Worm (Caenorhabditis elegans) whole organism, late embryonic: ENCODE measurements around the gene pfut-1.

Experiments used
- C38D4.7 ChIP-seq: fragments of 200-800 bp; sonication (Bioruptor generic); optimal IDR thresholded peaks from 2 replicates; lab custom pipeline; 2018; ENCODE audit warnings: mild to moderate bottlenecking, missing genetic modification characterization, moderate library complexity, missing compliant biosample characterization
- F13H6.1 ChIP-seq: sonication (generic microtip); optimal IDR thresholded peaks from 2 replicates; lab custom pipeline; 2016; ENCODE audit warnings: missing genetic modification characterization, missing compliant biosample characterization
- K02D7.2 ChIP-seq: sonication (generic microtip); optimal IDR thresholded peaks from 2 replicates; lab custom pipeline; 2017; ENCODE audit warnings: mild to moderate bottlenecking, missing genetic modification characterization, missing compliant biosample characterization
- K09A11.1 ChIP-seq: sonication (generic microtip); optimal IDR thresholded peaks from 2 replicates; lab custom pipeline; 2017; ENCODE audit warnings: antibody characterized with exemption, mild to moderate bottlenecking, missing genetic modification characterization, missing compliant biosample characterization; ENCODE audit not compliant: insufficient read depth
- T23F11.4 ChIP-seq: fragments of 200-800 bp; sonication (Bioruptor generic); optimal IDR thresholded peaks from 2 replicates; lab custom pipeline; 2018; ENCODE audit warnings: mild to moderate bottlenecking, missing genetic modification characterization, missing compliant biosample characterization
- Y22D7AL.16 ChIP-seq: sonication (generic microtip); optimal IDR thresholded peaks from 2 replicates; lab custom pipeline; 2016; ENCODE audit warnings: missing genetic modification characterization, missing compliant biosample characterization
- ahr-1 ChIP-seq: sonication (generic microtip); optimal IDR thresholded peaks from 2 replicates; lab custom pipeline; 2016; ENCODE audit warnings: missing genetic modification characterization, missing compliant biosample characterization
- ceh-14 ChIP-seq: sonication (generic microtip); optimal IDR thresholded peaks from 2 replicates; lab custom pipeline; 2016; ENCODE audit warnings: missing genotype, missing genetic modification characterization, missing compliant biosample characterization
- ceh-18 ChIP-seq: sonication (generic microtip); optimal IDR thresholded peaks from 2 replicates; lab custom pipeline; 2016; ENCODE audit warnings: missing genetic modification characterization, missing compliant biosample characterization
- ceh-19 ChIP-seq: fragments of 200-800 bp; sonication (Bioruptor generic); optimal IDR thresholded peaks from 2 replicates; lab custom pipeline; 2018; ENCODE audit warnings: mild to moderate bottlenecking, missing genetic modification characterization, missing compliant biosample characterization
- ceh-2 ChIP-seq: sonication (generic microtip); optimal IDR thresholded peaks from 2 replicates; lab custom pipeline; 2016; ENCODE audit warnings: missing genotype, missing genetic modification characterization, missing compliant biosample characterization
- ceh-22 ChIP-seq: sonication (generic microtip); optimal IDR thresholded peaks from 2 replicates; lab custom pipeline; 2017; ENCODE audit warnings: missing biosample characterization, missing genetic modification characterization
- ceh-30 ChIP-seq: fragments of 150-350 bp; optimal IDR thresholded peaks from 2 replicates; lab custom pipeline; 2014; ENCODE audit warnings: missing biosample characterization, missing genetic modification characterization
- ceh-34 ChIP-seq: sonication (generic microtip); optimal IDR thresholded peaks from 2 replicates; lab custom pipeline; 2016; ENCODE audit warnings: mild to moderate bottlenecking, missing genetic modification characterization, missing compliant biosample characterization
- ceh-45 ChIP-seq: fragments of 200-800 bp; sonication (Bioruptor generic); IDR thresholded peaks from 2 replicates; pipeline ENCODE4 v1.3.6; 2022; ENCODE audit warnings: missing genetic modification reagents, missing genetic modification characterization, missing compliant biosample characterization
- ceh-48 ChIP-seq: sonication (generic microtip); optimal IDR thresholded peaks from 2 replicates; lab custom pipeline; 2016; ENCODE audit warnings: missing genetic modification characterization, inconsistent platforms, missing compliant biosample characterization
- che-1 ChIP-seq: sonication (generic microtip); optimal IDR thresholded peaks from 2 replicates; lab custom pipeline; 2016; ENCODE audit warnings: mild to moderate bottlenecking, missing genetic modification characterization, missing compliant biosample characterization
- dve-1 ChIP-seq: sonication (generic microtip); optimal IDR thresholded peaks from 2 replicates; lab custom pipeline; 2017; ENCODE audit warnings: antibody characterized with exemption, mild to moderate bottlenecking, missing genetic modification characterization, missing compliant biosample characterization
- elt-4 ChIP-seq: sonication (generic microtip); optimal IDR thresholded peaks from 2 replicates; lab custom pipeline; 2016; ENCODE audit warnings: missing genetic modification characterization, missing compliant biosample characterization
- fax-1 ChIP-seq: sonication (generic microtip); optimal IDR thresholded peaks from 2 replicates; lab custom pipeline; 2016; ENCODE audit warnings: missing genotype, missing genetic modification characterization, missing compliant biosample characterization
- fkh-10 ChIP-seq: fragments of 150-350 bp; optimal IDR thresholded peaks from 2 replicates; lab custom pipeline; 2014; ENCODE audit warnings: missing biosample characterization, missing genetic modification reagents, missing genetic modification characterization
- fkh-6 ChIP-seq: sonication (generic microtip); optimal IDR thresholded peaks from 2 replicates; lab custom pipeline; 2016; ENCODE audit warnings: missing genetic modification characterization, missing compliant biosample characterization
- gmeb-2 ChIP-seq: sonication (generic microtip); optimal IDR thresholded peaks from 2 replicates; lab custom pipeline; 2016; ENCODE audit warnings: missing genetic modification characterization, inconsistent platforms, missing compliant biosample characterization
- hlh-13 ChIP-seq: fragments of 200-800 bp; sonication (Bioruptor generic); optimal IDR thresholded peaks from 2 replicates; lab custom pipeline; 2018; ENCODE audit warnings: mild to moderate bottlenecking, missing genetic modification characterization, missing compliant biosample characterization
- hlh-30 ChIP-seq: sonication (generic microtip); optimal IDR thresholded peaks from 2 replicates; lab custom pipeline; 2017; ENCODE audit warnings: antibody characterized with exemption, missing genetic modification characterization, missing compliant biosample characterization; ENCODE audit not compliant: insufficient read depth
- hlh-6 ChIP-seq: sonication (generic microtip); optimal IDR thresholded peaks from 2 replicates; lab custom pipeline; 2016; ENCODE audit warnings: missing genotype, missing genetic modification characterization, missing compliant biosample characterization
- hlh-8 ChIP-seq: sonication (generic microtip); optimal IDR thresholded peaks from 2 replicates; lab custom pipeline; 2016; ENCODE audit warnings: missing genotype, missing genetic modification characterization, missing compliant biosample characterization
- lim-6 ChIP-seq: sonication (generic microtip); optimal IDR thresholded peaks from 2 replicates; lab custom pipeline; 2016; ENCODE audit warnings: missing genetic modification characterization, missing compliant biosample characterization
- madf-2 ChIP-seq: sonication (generic microtip); optimal IDR thresholded peaks from 2 replicates; lab custom pipeline; 2017; ENCODE audit warnings: missing genetic modification characterization, missing compliant biosample characterization
- nfya-1 ChIP-seq: sonication (generic microtip); optimal IDR thresholded peaks from 2 replicates; lab custom pipeline; 2017; ENCODE audit warnings: missing genetic modification characterization, mild to moderate bottlenecking, missing compliant biosample characterization, antibody characterized with exemption, moderate library complexity
- npax-4 ChIP-seq: sonication (generic microtip); optimal IDR thresholded peaks from 2 replicates; lab custom pipeline; 2016; ENCODE audit warnings: missing genetic modification characterization, missing compliant biosample characterization
- pag-3 ChIP-seq: sonication (generic microtip); optimal IDR thresholded peaks from 2 replicates; lab custom pipeline; 2016; ENCODE audit warnings: missing compliant biosample characterization, missing genetic modification characterization, borderline replicate concordance
- pat-9 ChIP-seq: fragments of 200-800 bp; sonication (Bioruptor generic); optimal IDR thresholded peaks from 2 replicates; lab custom pipeline; 2018; ENCODE audit warnings: mild to moderate bottlenecking, missing genetic modification characterization, moderate library complexity, missing compliant biosample characterization
- pha-4 ChIP-seq: fragments of 150-350 bp; optimal IDR thresholded peaks from 2 replicates; lab custom pipeline; 2018; ENCODE audit warnings: missing biosample characterization, missing genetic modification reagents, missing genetic modification characterization
- pqm-1 ChIP-seq: sonication (generic microtip); optimal IDR thresholded peaks from 2 replicates; lab custom pipeline; 2016; ENCODE audit warnings: missing genetic modification characterization, missing compliant biosample characterization
- pros-1 ChIP-seq: fragments of 150-350 bp; optimal IDR thresholded peaks from 2 replicates; lab custom pipeline; 2014; ENCODE audit warnings: missing biosample characterization, missing genetic modification reagents, missing genetic modification characterization
- ref-2 ChIP-seq: sonication (generic microtip); optimal IDR thresholded peaks from 2 replicates; lab custom pipeline; 2016; ENCODE audit warnings: missing genetic modification characterization, missing compliant biosample characterization
- rnt-1 ChIP-seq: sonication (generic microtip); optimal IDR thresholded peaks from 2 replicates; lab custom pipeline; 2016; ENCODE audit warnings: missing genetic modification characterization, missing compliant biosample characterization
- sdc-2 ChIP-seq: sonication (generic microtip); optimal IDR thresholded peaks from 2 replicates; lab custom pipeline; 2016; ENCODE audit warnings: missing genotype, missing genetic modification characterization, missing compliant biosample characterization
- sox-4 ChIP-seq: sonication (generic microtip); optimal IDR thresholded peaks from 2 replicates; lab custom pipeline; 2017; ENCODE audit warnings: mild to moderate bottlenecking, missing genetic modification characterization, inconsistent platforms, missing compliant biosample characterization
- syd-9 ChIP-seq: sonication (generic microtip); optimal IDR thresholded peaks from 2 replicates; lab custom pipeline; 2016; ENCODE audit warnings: mild to moderate bottlenecking, missing genetic modification characterization, moderate library complexity, missing compliant biosample characterization
- tbx-7 ChIP-seq: sonication (generic microtip); optimal IDR thresholded peaks from 2 replicates; lab custom pipeline; 2016; ENCODE audit warnings: missing genotype, missing genetic modification characterization, missing compliant biosample characterization
- ttx-3 ChIP-seq: sonication (generic microtip); optimal IDR thresholded peaks from 2 replicates; lab custom pipeline; 2016; ENCODE audit warnings: missing genetic modification reagents, missing genetic modification characterization, missing compliant biosample characterization
- unc-42 ChIP-seq: sonication (generic microtip); optimal IDR thresholded peaks from 2 replicates; lab custom pipeline; 2016; ENCODE audit warnings: missing genotype, missing genetic modification characterization, missing compliant biosample characterization
- unc-55 ChIP-seq: sonication (generic microtip); optimal IDR thresholded peaks from 2 replicates; lab custom pipeline; 2017; ENCODE audit warnings: missing biosample characterization, missing genetic modification reagents, missing genetic modification characterization
- ztf-16 ChIP-seq: sonication (generic microtip); optimal IDR thresholded peaks from 2 replicates; lab custom pipeline; 2017; ENCODE audit warnings: missing genetic modification characterization, missing compliant biosample characterization

Gene pfut-1

DNA sequence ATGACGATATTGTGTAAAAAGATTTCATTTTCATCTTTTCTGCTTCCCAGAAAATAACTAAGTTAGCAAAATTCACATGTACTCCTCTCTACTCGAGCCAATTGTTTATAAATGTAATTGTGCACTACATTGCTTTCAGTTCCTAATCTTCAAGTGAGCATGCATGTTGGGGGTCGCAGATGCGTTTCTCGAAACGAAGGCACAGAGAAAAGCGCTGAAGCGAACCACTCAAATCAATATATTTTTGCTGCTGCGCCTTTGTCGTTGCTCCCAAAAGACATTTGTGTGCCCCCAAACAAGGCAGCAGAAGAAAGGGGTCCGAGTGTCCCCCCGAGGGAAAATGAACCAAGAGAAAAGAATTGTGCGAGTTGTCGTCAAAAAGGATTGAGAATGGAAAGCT is 39.4 kb upstream of the pfut-1 start (continued):
- TF ChIP-seq hlh-8: no peak
- TF ChIP-seq unc-55: no peak
- TF ChIP-seq ahr-1 (tag; lab: Kevin White, UChicago): no peak
- TF ChIP-seq ref-2 (tag; lab: Kevin White, UChicago): no peak
- no peak for TF ChIP-seq hlh-13 (GFP tag; lab: Kevin White, UChicago)
- TF ChIP-seq syd-9 (tag; lab: Kevin White, UChicago): no peak
- no peak for TF ChIP-seq pros-1 (tag; lab: Kevin White, UChicago)
- TF ChIP-seq ceh-14 (tag; lab: Kevin White, UChicago): peak; percentile 33
- TF ChIP-seq fkh-6: no peak
- no peak for TF ChIP-seq sox-4 (tag; lab: Kevin White, UChicago)
- no peak for TF ChIP-seq hlh-30 (tag; lab: Kevin White, UChicago)
- TF ChIP-seq che-1 (tag; lab: Kevin White, UChicago): no peak
- TF ChIP-seq ceh-45: no peak
- no peak for TF ChIP-seq F13H6.1 (tag; lab: Kevin White, UChicago)
- no peak for TF ChIP-seq gmeb-2 (tag; lab: Kevin White, UChicago)
- no peak for TF ChIP-seq npax-4 (tag; lab: Kevin White, UChicago)
- TF ChIP-seq ceh-19 (GFP tag; lab: Kevin White, UChicago): no peak
- no peak for TF ChIP-seq K02D7.2
- peak; percentile 70 for TF ChIP-seq ceh-48 (tag; lab: Kevin White, UChicago)
- TF ChIP-seq, all 69 proteins: peak for 7

ce11 chrX:3126979-3127378 is 38.6 kb upstream of the pfut-1 start, which contains the start of gene spc-1:
TSS of gene spc-1 (minus strand) at chrX:3127079.
- TF ChIP-seq madf-2: no peak
- no peak for TF ChIP-seq pat-9
- TF ChIP-seq ahr-1 (tag; lab: Kevin White, UChicago): no peak
- TF ChIP-seq lim-6 (tag; lab: Kevin White, UChicago): no peak
- TF ChIP-seq fax-1 (tag; lab: Kevin White, UChicago): no peak
- no peak for TF ChIP-seq ztf-16 (tag; lab: Kevin White, UChicago)
- no peak for TF ChIP-seq hlh-30 (tag; lab: Kevin White, UChicago)
- TF ChIP-seq unc-42 (tag; lab: Kevin White, UChicago): no peak
- no peak for TF ChIP-seq ceh-45
- TF ChIP-seq K02D7.2: no peak
- no peak for TF ChIP-seq elt-4 (tag; lab: Kevin White, UChicago)
- no peak for TF ChIP-seq nfya-1 (tag; lab: Kevin White, UChicago)
- no peak for TF ChIP-seq rnt-1 (tag; lab: Kevin White, UChicago)
- TF ChIP-seq ceh-30: no peak
- TF ChIP-seq sdc-2: no peak
- no peak for TF ChIP-seq sox-4 (tag; lab: Kevin White, UChicago)
- TF ChIP-seq fkh-10 (GFP tag; lab: Kevin White, UChicago): no peak
- TF ChIP-seq gmeb-2 (tag; lab: Kevin White, UChicago): no peak
- TF ChIP-seq tbx-7: no peak

ce11 chrX:3127626-3128142 is 37.9 kb upstream of the pfut-1 start:
- TF ChIP-seq unc-42 (tag; lab: Kevin White, UChicago) (peak; percentile 94), ceh-14 (tag; lab: Kevin White, UChicago) (peak; percentile 75), che-1 (tag; lab: Kevin White, UChicago) (peak; percentile 55), dve-1 (tag; lab: Kevin White, UChicago) (peak; percentile 30), hlh-6 (peak; percentile 80), nfya-1 (tag; lab: Kevin White, UChicago) (peak; percentile 97), ceh-48 (tag; lab: Kevin White, UChicago) (peak; percentile 65), pha-4 (no peak), Y22D7AL.16 (tag; lab: Kevin White, UChicago) (peak; percentile 42), hlh-13 (GFP tag; lab: Kevin White, UChicago) (no peak), ahr-1 (tag; lab: Kevin White, UChicago) (no peak), ceh-18 (tag; lab: Kevin White, UChicago) (peak; percentile 98), madf-2 (peak; percentile 31), npax-4 (tag; lab: Kevin White, UChicago) (no peak), ztf-16 (tag; lab: Kevin White, UChicago) (peak; percentile 33), gmeb-2 (tag; lab: Kevin White, UChicago) (peak; percentile 17), pat-9 (peak; percentile 62), T23F11.4 (GFP tag; lab: Kevin White, UChicago) (peak; percentile 72), ttx-3 (tag; lab: Kevin White, UChicago) (no peak), hlh-30 (tag; lab: Kevin White, UChicago) (peak; percentile 84), ceh-34 (peak; percentile 97), ceh-2 (tag; lab: Kevin White, UChicago) (peak; percentile 82), C38D4.7 (GFP tag; lab: Kevin White, UChicago) (no peak), lim-6 (tag; lab: Kevin White, UChicago) (peak; percentile 65), pag-3 (tag; lab: Kevin White, UChicago) (peak; percentile 32), K09A11.1 (tag; lab: Kevin White, UChicago) (peak; percentile 44), ceh-22 (tag; lab: Kevin White, UChicago) (peak; percentile 90), pqm-1 (tag; lab: Kevin White, UChicago) (peak; percentile 51), ceh-30 (no peak)
